Worm (Caenorhabditis elegans): Measurements from ENCODE around the gene F41B4.3.

ce11 chrX:6845934-6846333, 10.0 kb upstream of the F41B4.3 start, which contains the start of gene C53B7.2:
- TF ChIP-seq W03F9.2 (tag; optimal IDR thresholded peaks at IDR 0.05) (no peak), dao-5 (tag; optimal IDR thresholded peaks at IDR 0.05) (no peak)
